Fruit fly (Drosophila melanogaster) whole organism, embryonic: ENCODE data around the gene ND-MNLL.

ENCODE experiments used
- CG10147 ChIP-seq: fragments of 200-800 bp; sonication (Bioruptor generic); optimal IDR thresholded peaks from 2 replicates; lab custom pipeline; 2019; ENCODE audit warnings: missing biosample characterization, mild to moderate bottlenecking, missing genetic modification characterization, moderate library complexity
- CG11085 ChIP-seq: fragments of 200-800 bp; sonication (Bioruptor generic); IDR thresholded peaks from 2 replicates; pipeline ENCODE4 v1.3.6; 2022; ENCODE audit warnings: missing biosample characterization, missing genetic modification characterization
- CG11723 ChIP-seq: fragments of 200-800 bp; sonication (Bioruptor generic); optimal IDR thresholded peaks from 2 replicates; lab custom pipeline; 2017; ENCODE audit warnings: missing biosample characterization, mild to moderate bottlenecking, missing genetic modification characterization
- CG17359 ChIP-seq: fragments of 200-800 bp; sonication (Bioruptor generic); optimal IDR thresholded peaks from 3 replicates; lab custom pipeline; 2018; ENCODE audit warnings: missing biosample characterization, mild to moderate bottlenecking, missing genetic modification characterization, moderate library complexity
- CG18262 ChIP-seq: fragments of 200-800 bp; optimal IDR thresholded peaks from 3 replicates; lab custom pipeline; 2019; ENCODE audit warnings: missing biosample characterization, mild to moderate bottlenecking, missing genetic modification characterization, moderate library complexity
- CG2129 ChIP-seq: fragments of 200-800 bp; sonication (Bioruptor generic); IDR thresholded peaks from 2 replicates; pipeline ENCODE4 v1.3.6; 2022; ENCODE audit warnings: missing biosample characterization, missing genetic modification characterization; ENCODE audit not compliant: partially characterized antibody
- CG2678 ChIP-seq: fragments of 200-800 bp; sonication (Bioruptor generic); optimal IDR thresholded peaks from 3 replicates; lab custom pipeline; 2019; ENCODE audit warnings: missing biosample characterization, mild to moderate bottlenecking, missing genetic modification characterization, moderate library complexity
- CG30403 ChIP-seq: fragments of 200-800 bp; sonication (Bioruptor generic); optimal IDR thresholded peaks from 3 replicates; lab custom pipeline; 2016; ENCODE audit warnings: missing biosample characterization, missing genetic modification characterization
- CG3407 ChIP-seq: fragments of 200-800 bp; sonication (Bioruptor generic); optimal IDR thresholded peaks from 2 replicates; lab custom pipeline; 2018; ENCODE audit warnings: missing biosample characterization, mild to moderate bottlenecking, missing genetic modification characterization
- CG34422 ChIP-seq: fragments of 200-800 bp; sonication (Bioruptor generic); IDR thresholded peaks from 3 replicates; pipeline ENCODE4 v1.3.6; 2022; ENCODE audit warnings: missing biosample characterization, missing genetic modification characterization
- CG3995 ChIP-seq: fragments of 200-800 bp; sonication (Bioruptor generic); optimal IDR thresholded peaks from 3 replicates; lab custom pipeline; 2016; ENCODE audit warnings: missing biosample characterization, missing genetic modification characterization
- CG4360 ChIP-seq: fragments of 200-800 bp; sonication (Bioruptor generic); IDR thresholded peaks from 2 replicates; pipeline ENCODE4 v1.3.6; 2022; ENCODE audit warnings: missing biosample characterization, missing genetic modification characterization
- CG4617 ChIP-seq: fragments of 200-800 bp; sonication (Bioruptor generic); optimal IDR thresholded peaks from 3 replicates; lab custom pipeline; 2016; ENCODE audit warnings: missing biosample characterization, missing genetic modification characterization, borderline replicate concordance
- CG6254 ChIP-seq: fragments of 200-800 bp; sonication (Bioruptor generic); optimal IDR thresholded peaks from 3 replicates; lab custom pipeline; 2017; ENCODE audit warnings: mild to moderate bottlenecking, missing biosample characterization, missing genetic modification reagents, missing genetic modification characterization
- CG6854 ChIP-seq: fragments of 200-800 bp; sonication (Bioruptor generic); optimal IDR thresholded peaks from 3 replicates; lab custom pipeline; 2017; ENCODE audit warnings: missing biosample characterization, mild to moderate bottlenecking, missing genetic modification characterization
- CG7357 ChIP-seq: fragments of 200-800 bp; sonication (Bioruptor generic); IDR thresholded peaks from 3 replicates; pipeline ENCODE4 v1.3.6; 2022; ENCODE audit warnings: missing biosample characterization, missing genetic modification characterization
- CG7556 ChIP-seq: fragments of 200-800 bp; sonication (Bioruptor generic); optimal IDR thresholded peaks from 2 replicates; lab custom pipeline; 2017; ENCODE audit warnings: missing biosample characterization, mild to moderate bottlenecking, missing genetic modification characterization
- CG9932 ChIP-seq: fragments of 200-800 bp; sonication (Bioruptor generic); IDR thresholded peaks from 2 replicates; pipeline ENCODE4 v1.3.6; 2022; ENCODE audit warnings: missing biosample characterization, missing genetic modification characterization
- D19A ChIP-seq: fragments of 200-800 bp; optimal IDR thresholded peaks from 3 replicates; lab custom pipeline; 2019; ENCODE audit warnings: missing biosample characterization, mild to moderate bottlenecking, missing genetic modification characterization, moderate library complexity
- Dbx ChIP-seq: fragments of 200-800 bp; sonication (Bioruptor generic); IDR thresholded peaks from 3 replicates; pipeline ENCODE4 v1.3.6; 2022; ENCODE audit warnings: missing biosample characterization, missing genetic modification characterization
- Dip3 ChIP-seq: fragments of 200-800 bp; sonication (Bioruptor generic); optimal IDR thresholded peaks from 3 replicates; lab custom pipeline; 2016; ENCODE audit warnings: missing biosample characterization, missing genetic modification characterization
- Dll ChIP-seq: fragments of 200-800 bp; sonication (Bioruptor generic); IDR thresholded peaks from 4 replicates; pipeline ENCODE4 v1.3.6; 2022; ENCODE audit warnings: missing biosample characterization, missing genetic modification characterization; ENCODE audit not compliant: partially characterized antibody
- Dref ChIP-seq: fragments of 200-800 bp; sonication (Bioruptor generic); IDR thresholded peaks from 2 replicates; pipeline ENCODE4 v1.3.6; 2022; ENCODE audit warnings: missing biosample characterization, missing genetic modification characterization
- Eip74EF ChIP-seq, 2 experiments: fragments of 200-800 bp in 1 of 2; fragments of >200 bp in 1 of 2; sonication (Bioruptor generic) in 1 of 2; optimal IDR thresholded peaks; 2 replicates each; lab custom pipeline; 2017 to 2019; ENCODE audit warnings: missing biosample characterization in 2 of 2, missing genetic modification characterization in 2 of 2, mild to moderate bottlenecking in 1 of 2, moderate library complexity in 1 of 2
- Ets97D ChIP-seq: fragments of 200-800 bp; sonication (Bioruptor generic); optimal IDR thresholded peaks from 3 replicates; lab custom pipeline; 2016; ENCODE audit warnings: missing biosample characterization, missing genetic modification characterization
- Hand ChIP-seq: fragments of 200-800 bp; sonication (Bioruptor generic); optimal IDR thresholded peaks from 2 replicates; lab custom pipeline; 2017; ENCODE audit warnings: mild to moderate bottlenecking, missing biosample characterization, missing genetic modification reagents, missing genetic modification characterization
- MBD-R2 ChIP-seq: fragments of 200-800 bp; sonication (Bioruptor generic); IDR thresholded peaks from 2 replicates; pipeline ENCODE4 v1.3.6; 2022; ENCODE audit warnings: missing biosample characterization, missing genetic modification characterization
- Poxn ChIP-seq: fragments of 200-800 bp; sonication (Bioruptor generic); IDR thresholded peaks from 2 replicates; pipeline ENCODE4 v1.3.6; 2022; ENCODE audit warnings: missing biosample characterization, missing genetic modification characterization
- Ptx1 ChIP-seq: fragments of 200-800 bp; sonication (Bioruptor generic); IDR thresholded peaks from 2 replicates; pipeline ENCODE4 v1.3.6; 2022; ENCODE audit warnings: missing biosample characterization, missing genetic modification characterization
- Sox100B ChIP-seq: fragments of 200-800 bp; sonication (Bioruptor generic); optimal IDR thresholded peaks from 3 replicates; lab custom pipeline; 2018; ENCODE audit warnings: missing biosample characterization, mild to moderate bottlenecking, missing genetic modification characterization
- Spps ChIP-seq: fragments of 200-800 bp; sonication (Bioruptor generic); optimal IDR thresholded peaks from 2 replicates; lab custom pipeline; 2018; ENCODE audit warnings: missing biosample characterization, mild to moderate bottlenecking, missing genetic modification characterization
- cg ChIP-seq: fragments of 200-800 bp; sonication (Bioruptor generic); optimal IDR thresholded peaks from 3 replicates; lab custom pipeline; 2019; ENCODE audit warnings: missing biosample characterization, mild to moderate bottlenecking, missing genetic modification characterization, moderate library complexity
- crc ChIP-seq: fragments of 200-800 bp; sonication (Bioruptor generic); optimal IDR thresholded peaks from 2 replicates; lab custom pipeline; 2016; ENCODE audit warnings: missing biosample characterization, missing genetic modification characterization
- ind ChIP-seq: fragments of 200-800 bp; sonication (Bioruptor generic); optimal IDR thresholded peaks from 3 replicates; lab custom pipeline; 2016; ENCODE audit warnings: missing biosample characterization, missing genetic modification characterization
- inv ChIP-seq: fragments of 200-800 bp; sonication (Bioruptor generic); IDR thresholded peaks from 2 replicates; pipeline ENCODE4 v1.3.6; 2022; ENCODE audit warnings: missing biosample characterization, missing genetic modification characterization; ENCODE audit not compliant: partially characterized antibody
- ken ChIP-seq: fragments of 200-800 bp; sonication (Bioruptor generic); IDR thresholded peaks from 3 replicates; pipeline ENCODE4 v1.3.6; 2022; ENCODE audit warnings: missing biosample characterization, missing genetic modification characterization
- klu ChIP-seq: fragments of 200-800 bp; sonication (Bioruptor generic); IDR thresholded peaks from 2 replicates; pipeline ENCODE4 v1.3.6; 2022; ENCODE audit warnings: missing biosample characterization, missing genetic modification characterization
- lilli ChIP-seq: fragments of 200-800 bp; sonication (Bioruptor generic); optimal IDR thresholded peaks from 3 replicates; lab custom pipeline; 2016; ENCODE audit warnings: missing biosample characterization, missing genetic modification characterization
- nom ChIP-seq: fragments of 200-800 bp; sonication (Bioruptor generic); optimal IDR thresholded peaks from 2 replicates; lab custom pipeline; 2017; ENCODE audit warnings: missing biosample characterization, missing genetic modification characterization, mild to moderate bottlenecking, moderate library complexity, missing genetic modification reagents
- oc ChIP-seq: fragments of 200-800 bp; sonication (Bioruptor generic); optimal IDR thresholded peaks from 2 replicates; lab custom pipeline; 2018; ENCODE audit warnings: missing biosample characterization, mild to moderate bottlenecking, missing genetic modification characterization, moderate library complexity
- onecut ChIP-seq: fragments of 200-800 bp; sonication (Bioruptor generic); IDR thresholded peaks from 2 replicates; pipeline ENCODE4 v1.3.6; 2022; ENCODE audit warnings: missing biosample characterization, missing genetic modification characterization
- phol ChIP-seq: fragments of 200-800 bp; sonication (Bioruptor generic); optimal IDR thresholded peaks from 3 replicates; lab custom pipeline; 2018; ENCODE audit warnings: missing biosample characterization, mild to moderate bottlenecking, missing genetic modification characterization, moderate library complexity
- prd ChIP-seq, 3 experiments: fragments of >200 bp in 2 of 3; fragments of 200-800 bp in 1 of 3; sonication (Bioruptor generic) in 1 of 3; optimal IDR thresholded peaks in 2 of 3; IDR thresholded peaks in 1 of 3; 2 replicates in 2 of 3; 3 replicates in 1 of 3; pipeline versions ENCODE4 v1.3.6 to Lab custom; 2017 to 2022; ENCODE audit warnings: missing biosample characterization in 1 of 3, missing genetic modification characterization in 1 of 3
- psq ChIP-seq: fragments of 200-800 bp; sonication (Bioruptor generic); optimal IDR thresholded peaks from 2 replicates; lab custom pipeline; 2017; ENCODE audit warnings: missing biosample characterization, missing genetic modification characterization
- run ChIP-seq: fragments of 200-800 bp; sonication (Bioruptor generic); optimal IDR thresholded peaks from 3 replicates; lab custom pipeline; 2018; ENCODE audit warnings: missing biosample characterization, mild to moderate bottlenecking, missing genetic modification characterization
- sc ChIP-seq, 3 experiments: fragments of >200 bp in 2 of 3; fragments of 200-800 bp in 1 of 3; sonication (Bioruptor generic) in 1 of 3; optimal IDR thresholded peaks; 2 replicates in 2 of 3; 3 replicates in 1 of 3; lab custom pipeline; 2017; ENCODE audit warnings: mild to moderate bottlenecking in 1 of 3, missing biosample characterization in 1 of 3, missing genetic modification characterization in 1 of 3, missing genetic modification reagents in 1 of 3
- sqz ChIP-seq: fragments of 200-800 bp; sonication (Bioruptor generic); optimal IDR thresholded peaks from 3 replicates; lab custom pipeline; 2018; ENCODE audit warnings: missing biosample characterization, mild to moderate bottlenecking, missing genetic modification characterization
- ssp ChIP-seq: fragments of 200-800 bp; sonication (Bioruptor generic); IDR thresholded peaks from 2 replicates; pipeline ENCODE4 v1.3.6; 2022; ENCODE audit warnings: missing biosample characterization, missing genetic modification characterization
- vnd ChIP-seq: fragments of 200-800 bp; sonication (Bioruptor generic); IDR thresholded peaks from 3 replicates; pipeline ENCODE4 v1.3.6; 2022; ENCODE audit warnings: missing biosample characterization, missing genetic modification characterization; ENCODE audit not compliant: partially characterized antibody
- wor ChIP-seq: fragments of 200-800 bp; sonication (Bioruptor generic); IDR thresholded peaks from 2 replicates; pipeline ENCODE4 v1.3.6; 2022; ENCODE audit warnings: missing biosample characterization, missing genetic modification characterization

Gene ND-MNLL

DNA sequence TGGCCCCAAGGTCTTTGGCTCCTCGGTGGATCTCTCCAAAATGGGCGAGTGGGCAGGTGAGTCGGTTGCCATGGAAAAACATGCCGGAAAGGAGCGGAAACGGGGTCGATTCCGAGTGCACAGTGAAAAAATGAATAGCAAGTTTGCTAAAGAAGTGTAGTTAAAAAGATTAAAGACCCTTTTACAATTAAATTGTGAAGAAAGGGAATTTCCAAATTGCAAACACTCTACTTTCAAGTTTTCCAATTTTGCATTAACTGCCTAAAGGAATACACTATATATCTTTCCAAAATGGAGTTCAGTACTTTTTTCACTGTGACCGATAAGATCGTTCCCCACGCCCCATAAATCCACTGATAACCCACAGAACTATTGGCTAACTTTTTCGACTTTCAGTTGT is 15.9 kb upstream of the ND-MNLL start (continued):
- TF ChIP-seq inv (GFP tag; lab: Robert Waterston, UW) (no peak), CG18262 (tag; lab: Kevin White, UChicago) (peak; percentile 23), psq (GFP tag; lab: Kevin White, UChicago) (no peak), Spps (tag; lab: Kevin White, UChicago) (no peak), Sox100B (GFP tag; lab: Kevin White, UChicago) (no peak), CG7556 (GFP tag; lab: Kevin White, UChicago) (peak; percentile 20), CG30403 (GFP tag; lab: Kevin White, UChicago) (peak; percentile 24), Hand (GFP tag; lab: Kevin White, UChicago) (no peak), sqz (no peak), CG2678 (tag; lab: Kevin White, UChicago) (no peak), ssp (GFP tag; lab: Robert Waterston, UW) (no peak), CG9932 (no peak), Dip3 (GFP tag; lab: Kevin White, UChicago) (no peak), lilli (no peak), ind (peak; percentile 12), wor (no peak), CG4360 (no peak), Dref (GFP tag; lab: Robert Waterston, UW) (no peak), nom (GFP tag; lab: Kevin White, UChicago) (no peak), ken (no peak), CG10147 (no peak), vnd (no peak), Dll (GFP tag; lab: Robert Waterston, UW) (no peak), klu (GFP tag; lab: Robert Waterston, UW) (no peak), crc (no peak), CG3995 (GFP tag; lab: Kevin White, UChicago) (no peak), phol (peak; percentile 30), Dbx (GFP tag; lab: Robert Waterston, UW) (no peak), run (tag; lab: Kevin White, UChicago) (no peak), CG11723 (no peak), CG11085 (GFP tag; lab: Robert Waterston, UW) (no peak), cg (GFP tag; lab: Kevin White, UChicago) (no peak), CG2129 (GFP tag; lab: Robert Waterston, UW) (no peak), Eip74EF (GFP tag; optimal IDR thresholded peaks at IDR 0.05; lab: Kevin White, UChicago) (no peak), CG4617 (GFP tag; lab: Kevin White, UChicago) (no peak), onecut (GFP tag; lab: Robert Waterston, UW) (0 out of 2 replicates have a peak, but pooled peaks have one; percentile 15), CG3407 (GFP tag; lab: Kevin White, UChicago) (no peak), CG6854 (GFP tag; lab: Kevin White, UChicago) (no peak), CG6254 (GFP tag; lab: Kevin White, UChicago) (no peak), CG17359 (tag; lab: Kevin White, UChicago) (peak; percentile 17), CG34422 (GFP tag; lab: Robert Waterston, UW) (no peak), MBD-R2 (GFP tag; lab: Robert Waterston, UW) (no peak), sc (optimal IDR thresholded peaks at IDR 0.05; lab: Kevin White, UChicago) (no peak), sc (GFP tag; optimal IDR thresholded peaks at IDR 0.05; lab: Kevin White, UChicago) (no peak), prd (optimal IDR thresholded peaks at IDR 0.05; lab: Kevin White, UChicago) (no peak), prd (GFP tag; IDR thresholded peaks at IDR 0.05; lab: Robert Waterston, UW) (peak; percentile 56), oc (tag; lab: Kevin White, UChicago) (no peak), CG7357 (GFP tag; lab: Robert Waterston, UW) (no peak), Poxn (no peak), Ets97D (GFP tag; lab: Kevin White, UChicago) (no peak), Ptx1 (GFP tag; lab: Robert Waterston, UW) (peak; percentile 42; the same call in 1 of the 2 replicates), D19A (tag; lab: Kevin White, UChicago) (peak; percentile 15)
